Worm (Caenorhabditis elegans) whole organism, mixed stage, embryonic: ENCODE measurements around the gene F38E1.6.
A peak's percentile ranks its signal among the peaks of the same experiment; 100 is the strongest.

Experiments used
- M03D4.4 ChIP-seq: sonication (generic microtip); optimal IDR thresholded peaks from 2 replicates; lab custom pipeline; 2017; ENCODE audit warnings: mild to moderate bottlenecking, missing genetic modification characterization, missing compliant biosample characterization
- bed-3 ChIP-seq: fragments of 200-800 bp; sonication (Bioruptor generic); optimal IDR thresholded peaks from 3 replicates; lab custom pipeline; 2018; ENCODE audit warnings: mild to moderate bottlenecking, missing genetic modification characterization, moderate library complexity, missing compliant biosample characterization
- ceh-39 ChIP-seq: fragments of 150-350 bp; optimal IDR thresholded peaks from 2 replicates; lab custom pipeline; 2014; ENCODE audit warnings: missing biosample characterization, missing genetic modification characterization
- ces-1 ChIP-seq: fragments of 150-350 bp; optimal IDR thresholded peaks from 2 replicates; lab custom pipeline; 2014; ENCODE audit warnings: missing biosample characterization, missing genetic modification reagents, missing genetic modification characterization
- cnd-1 ChIP-seq: fragments of 200-800 bp; sonication (Bioruptor generic); optimal IDR thresholded peaks from 2 replicates; lab custom pipeline; 2018; ENCODE audit warnings: mild to moderate bottlenecking, missing genetic modification characterization, missing compliant biosample characterization
- elt-1 ChIP-seq: sonication (generic microtip); optimal IDR thresholded peaks from 2 replicates; lab custom pipeline; 2017; ENCODE audit warnings: missing genetic modification characterization, mild to moderate bottlenecking, missing compliant biosample characterization, antibody characterized with exemption, moderate library complexity, borderline replicate concordance; ENCODE audit not compliant: insufficient read depth
- elt-3 ChIP-seq: fragments of 150-350 bp; optimal IDR thresholded peaks from 2 replicates; lab custom pipeline; 2014; ENCODE audit warnings: missing biosample characterization, missing genetic modification characterization
- hlh-1 ChIP-seq: fragments of 150-350 bp; optimal IDR thresholded peaks from 2 replicates; lab custom pipeline; 2014; ENCODE audit warnings: missing biosample characterization, missing genetic modification reagents, missing genetic modification characterization
- lin-13 ChIP-seq: fragments of 150-350 bp; optimal IDR thresholded peaks from 2 replicates; lab custom pipeline; 2014; ENCODE audit warnings: missing biosample characterization, missing genetic modification characterization
- lin-32 ChIP-seq: fragments of 200-800 bp; sonication (Bioruptor generic); optimal IDR thresholded peaks from 2 replicates; lab custom pipeline; 2018; ENCODE audit warnings: mild to moderate bottlenecking, missing genetic modification characterization, missing compliant biosample characterization
- lsy-2 ChIP-seq: fragments of 150-350 bp; optimal IDR thresholded peaks from 2 replicates; lab custom pipeline; 2014; ENCODE audit warnings: missing biosample characterization, missing genetic modification characterization
- mab-5 ChIP-seq: fragments of 150-350 bp; optimal IDR thresholded peaks from 2 replicates; lab custom pipeline; 2014; ENCODE audit warnings: missing biosample characterization, missing genetic modification characterization
- mep-1 ChIP-seq: fragments of 150-350 bp; optimal IDR thresholded peaks from 2 replicates; lab custom pipeline; 2017; ENCODE audit warnings: missing biosample characterization, missing genetic modification reagents, missing genetic modification characterization, inconsistent platforms
- mls-2 ChIP-seq: sonication (generic microtip); optimal IDR thresholded peaks from 2 replicates; lab custom pipeline; 2016; ENCODE audit warnings: mild to moderate bottlenecking, missing genetic modification characterization, moderate library complexity, missing compliant biosample characterization
- nhr-12 ChIP-seq: fragments of 150-350 bp; optimal IDR thresholded peaks from 2 replicates; lab custom pipeline; 2014; ENCODE audit warnings: missing biosample characterization, missing genetic modification characterization
- nhr-2 ChIP-seq: fragments of 150-350 bp; optimal IDR thresholded peaks from 2 replicates; lab custom pipeline; 2014; ENCODE audit warnings: missing biosample characterization, missing genetic modification characterization
- nhr-237 ChIP-seq: fragments of 150-350 bp; optimal IDR thresholded peaks from 2 replicates; lab custom pipeline; 2014; ENCODE audit warnings: missing biosample characterization, missing genetic modification characterization
- nhr-28 ChIP-seq: fragments of 150-350 bp; optimal IDR thresholded peaks from 2 replicates; lab custom pipeline; 2014; ENCODE audit warnings: missing biosample characterization, missing genetic modification characterization
- nhr-76 ChIP-seq: sonication (generic microtip); optimal IDR thresholded peaks from 2 replicates; lab custom pipeline; 2017; ENCODE audit warnings: missing biosample characterization, missing genetic modification characterization
- pha-4 ChIP-seq: fragments of 150-350 bp; optimal IDR thresholded peaks from 2 replicates; lab custom pipeline; 2018; ENCODE audit warnings: missing biosample characterization, missing genetic modification reagents, missing genetic modification characterization
- sem-2 ChIP-seq: fragments of 200-800 bp; sonication (Bioruptor generic); optimal IDR thresholded peaks from 2 replicates; lab custom pipeline; 2018; ENCODE audit warnings: mild to moderate bottlenecking, missing genetic modification characterization, missing compliant biosample characterization
- snpc-4 ChIP-seq: fragments of 150-350 bp; optimal IDR thresholded peaks from 2 replicates; lab custom pipeline; 2014; ENCODE audit warnings: missing biosample characterization, missing genetic modification characterization
- sptf-1 ChIP-seq: sonication (generic microtip); optimal IDR thresholded peaks from 2 replicates; lab custom pipeline; 2017; ENCODE audit warnings: mild to moderate bottlenecking, missing genetic modification characterization, moderate library complexity, missing compliant biosample characterization
- tbx-8 ChIP-seq: fragments of 200-800 bp; sonication (Bioruptor generic); optimal IDR thresholded peaks from 2 replicates; lab custom pipeline; 2018; ENCODE audit warnings: mild to moderate bottlenecking, missing genetic modification characterization, moderate library complexity, missing compliant biosample characterization
- unc-120 ChIP-seq: sonication (generic microtip); optimal IDR thresholded peaks from 2 replicates; lab custom pipeline; 2017; ENCODE audit warnings: missing genetic modification characterization, missing compliant biosample characterization; ENCODE audit not compliant: poor library complexity, severe bottlenecking
- unc-39 ChIP-seq: fragments of 150-350 bp; optimal IDR thresholded peaks from 2 replicates; lab custom pipeline; 2014; ENCODE audit warnings: missing biosample characterization, missing genetic modification characterization
- unc-62 ChIP-seq: fragments of 150-350 bp; optimal IDR thresholded peaks from 2 replicates; lab custom pipeline; 2014; ENCODE audit warnings: missing biosample characterization, missing genetic modification reagents, missing genetic modification characterization
- zip-8 ChIP-seq: fragments of 150-350 bp; optimal IDR thresholded peaks from 2 replicates; lab custom pipeline; 2014; ENCODE audit warnings: missing biosample characterization, missing genetic modification characterization
- ztf-11 ChIP-seq: fragments of 150-350 bp; optimal IDR thresholded peaks from 2 replicates; lab custom pipeline; 2014; ENCODE audit warnings: missing biosample characterization, missing genetic modification characterization

F38E1.6 gene

ce11 chrV:8380076-8380475 is 20.2 kb downstream of the F38E1.6 start:
- TF ChIP-seq lin-13 (tag; lab: Kevin White, UChicago), result no peak
- TF ChIP-seq mls-2, result no peak
- TF ChIP-seq nhr-76, result no peak
- no peak for TF ChIP-seq nhr-2
- no peak for TF ChIP-seq ztf-11 (tag; lab: Kevin White, UChicago)
- no peak for TF ChIP-seq elt-1
- no peak for TF ChIP-seq elt-3 (tag; lab: Kevin White, UChicago)
- TF ChIP-seq snpc-4 (tag; lab: Kevin White, UChicago), result no peak
- no peak for TF ChIP-seq nhr-12 (tag; lab: Kevin White, UChicago)
- TF ChIP-seq lsy-2, result no peak

ce11 chrV:8383716-8384115 is 23.8 kb downstream of the F38E1.6 start, which contains the start of gene F52E1.14:
Gene F52E1.14 (plus strand): TSS chrV:8383922.
- TF ChIP-seq zip-8 (tag; lab: Kevin White, UChicago), result no peak
- TF ChIP-seq, all 35 proteins: peak for 0

ce11 chrV:8384809-8385208 is 24.9 kb downstream of the F38E1.6 start:
- TF ChIP-seq zip-8 (tag; lab: Kevin White, UChicago) (peak; percentile 22), ztf-11 (tag; lab: Kevin White, UChicago) (no peak)

ce11 chrV:8385879-8386530 is 26.1 kb downstream of the F38E1.6 start, which contains the start of gene hsp-17:
Gene hsp-17 (minus strand): TSS chrV:8385929.
- TF ChIP-seq cnd-1 (tag; lab: Kevin White, UChicago), result no peak
- TF ChIP-seq lin-13 (tag; lab: Kevin White, UChicago), result no peak
- no peak for TF ChIP-seq pha-4 (tag; lab: Kevin White, UChicago)
- TF ChIP-seq tbx-8 (GFP tag; lab: Kevin White, UChicago), result no peak
- no peak for TF ChIP-seq sptf-1 (tag; lab: Kevin White, UChicago)
- no peak for TF ChIP-seq M03D4.4
- TF ChIP-seq hlh-1, result no peak
- TF ChIP-seq bed-3 (GFP tag; lab: Kevin White, UChicago), result no peak
- no peak for TF ChIP-seq mep-1 (tag; lab: Kevin White, UChicago)
- TF ChIP-seq ceh-39 (tag; lab: Kevin White, UChicago), result no peak
- TF ChIP-seq nhr-76, result no peak
- no peak for TF ChIP-seq lsy-2
- no peak for TF ChIP-seq nhr-28 (tag; lab: Kevin White, UChicago)
- no peak for TF ChIP-seq unc-39 (tag; lab: Kevin White, UChicago)
- TF ChIP-seq, all 35 proteins: peak for 0

ce11 chrV:8387056-8387455 is 27.2 kb downstream of the F38E1.6 start, which contains the start of gene gcy-7:
Gene gcy-7 (plus strand): TSS chrV:8387356.
- no peak for TF ChIP-seq unc-120
- TF ChIP-seq lsy-2, result no peak
- TF ChIP-seq lin-32 (GFP tag; lab: Kevin White, UChicago), result no peak
- TF ChIP-seq, all 35 proteins: peak for 0

ce11 chrV:8389307-8389706 is 29.4 kb downstream of the F38E1.6 start:
- TF ChIP-seq sptf-1 (tag; lab: Kevin White, UChicago) (no peak), sem-2 (GFP tag; lab: Kevin White, UChicago) (no peak), nhr-2 (no peak), bed-3 (GFP tag; lab: Kevin White, UChicago) (no peak), lin-13 (tag; lab: Kevin White, UChicago) (no peak), cnd-1 (tag; lab: Kevin White, UChicago) (no peak), pha-4 (tag; lab: Kevin White, UChicago) (no peak), ces-1 (GFP tag; lab: Kevin White, UChicago) (no peak), ztf-11 (tag; lab: Kevin White, UChicago) (no peak), mab-5 (tag; lab: Kevin White, UChicago) (no peak), ceh-39 (tag; lab: Kevin White, UChicago) (no peak), unc-62 (GFP tag; lab: Kevin White, UChicago) (no peak), lin-32 (GFP tag; lab: Kevin White, UChicago) (no peak), nhr-76 (no peak), nhr-237 (no peak), nhr-12 (tag; lab: Kevin White, UChicago) (no peak)
